Fruit fly (Drosophila melanogaster) whole organism, embryonic: ENCODE measurements around the gene Hsp67Ba.

Experiments used
- C15 ChIP-seq: fragments of 200-800 bp; sonication (Bioruptor generic); IDR thresholded peaks from 3 replicates; pipeline ENCODE4 v1.3.6; 2022; ENCODE audit warnings: missing biosample characterization, missing genetic modification characterization
- CG10267 ChIP-seq: fragments of 200-800 bp; sonication (Bioruptor generic); optimal IDR thresholded peaks from 2 replicates; lab custom pipeline; 2018; ENCODE audit warnings: missing biosample characterization, mild to moderate bottlenecking, missing genetic modification characterization, moderate library complexity
- CG10321 ChIP-seq: fragments of 200-800 bp; sonication (Bioruptor generic); IDR thresholded peaks from 2 replicates; pipeline ENCODE4 v1.3.6; 2022; ENCODE audit warnings: missing biosample characterization, missing genetic modification characterization
- CG10366 ChIP-seq: fragments of 200-800 bp; sonication (Bioruptor generic); IDR thresholded peaks from 2 replicates; pipeline ENCODE4 v1.3.6; 2022; ENCODE audit warnings: missing biosample characterization, missing genetic modification characterization
- CG11093 ChIP-seq: fragments of 200-800 bp; sonication (Bioruptor generic); IDR thresholded peaks from 3 replicates; pipeline ENCODE4 v1.3.6; 2022; ENCODE audit warnings: missing biosample characterization, missing genetic modification characterization
- CG12744 ChIP-seq: fragments of 200-800 bp; sonication (Bioruptor generic); optimal IDR thresholded peaks from 2 replicates; lab custom pipeline; 2016; ENCODE audit warnings: missing biosample characterization, missing genetic modification characterization
- CG13775 ChIP-seq: fragments of 200-800 bp; sonication (Bioruptor generic); optimal IDR thresholded peaks from 3 replicates; lab custom pipeline; 2017; ENCODE audit warnings: missing biosample characterization, mild to moderate bottlenecking, missing genetic modification characterization
- CG15696 ChIP-seq: fragments of 200-800 bp; sonication (Bioruptor generic); optimal IDR thresholded peaks from 2 replicates; lab custom pipeline; 2019; ENCODE audit warnings: missing biosample characterization, mild to moderate bottlenecking, missing genetic modification characterization, moderate library complexity
- CG1603 ChIP-seq: fragments of 200-800 bp; sonication (Bioruptor generic); optimal IDR thresholded peaks from 2 replicates; lab custom pipeline; 2019; ENCODE audit warnings: missing biosample characterization, mild to moderate bottlenecking, missing genetic modification characterization, moderate library complexity
- CG1647 ChIP-seq: fragments of 200-800 bp; sonication (Bioruptor generic); optimal IDR thresholded peaks from 3 replicates; lab custom pipeline; 2016; ENCODE audit warnings: missing biosample characterization, missing genetic modification characterization
- CG17359 ChIP-seq: fragments of 200-800 bp; sonication (Bioruptor generic); optimal IDR thresholded peaks from 3 replicates; lab custom pipeline; 2018; ENCODE audit warnings: missing biosample characterization, mild to moderate bottlenecking, missing genetic modification characterization, moderate library complexity
- CG2712 ChIP-seq: fragments of 200-800 bp; optimal IDR thresholded peaks from 3 replicates; lab custom pipeline; 2019; ENCODE audit warnings: missing biosample characterization, mild to moderate bottlenecking, missing genetic modification characterization, moderate library complexity
- CG3163 ChIP-seq: fragments of 200-800 bp; sonication (Bioruptor generic); optimal IDR thresholded peaks from 3 replicates; lab custom pipeline; 2016; ENCODE audit warnings: missing biosample characterization, missing genetic modification characterization
- CG42726 ChIP-seq: fragments of 200-800 bp; sonication (Bioruptor generic); IDR thresholded peaks from 2 replicates; pipeline ENCODE4 v1.3.6; 2022; ENCODE audit warnings: missing biosample characterization, missing genetic modification characterization; ENCODE audit not compliant: partially characterized antibody
- CG7372 ChIP-seq: fragments of 200-800 bp; sonication (Bioruptor generic); IDR thresholded peaks from 2 replicates; pipeline ENCODE4 v1.3.6; 2022; ENCODE audit warnings: missing biosample characterization, missing genetic modification characterization
- CG7987 ChIP-seq: fragments of 200-800 bp; sonication (Bioruptor generic); optimal IDR thresholded peaks from 2 replicates; lab custom pipeline; 2018; ENCODE audit warnings: missing biosample characterization, mild to moderate bottlenecking, missing genetic modification characterization, moderate library complexity
- CG8089 ChIP-seq: fragments of 200-800 bp; sonication (Bioruptor generic); optimal IDR thresholded peaks from 3 replicates; lab custom pipeline; 2016; ENCODE audit warnings: missing biosample characterization, missing genetic modification characterization
- CG9437 ChIP-seq: fragments of 200-800 bp; sonication (Bioruptor generic); optimal IDR thresholded peaks from 2 replicates; lab custom pipeline; 2018; ENCODE audit warnings: missing biosample characterization, mild to moderate bottlenecking, missing genetic modification characterization
- CHES-1-like ChIP-seq: fragments of 200-800 bp; sonication (Bioruptor generic); optimal IDR thresholded peaks from 2 replicates; lab custom pipeline; 2016; ENCODE audit warnings: missing biosample characterization, missing genetic modification characterization
- CTCF ChIP-seq: fragments of 200-800 bp; sonication (Bioruptor generic); optimal IDR thresholded peaks from 2 replicates; lab custom pipeline; 2017; ENCODE audit warnings: missing biosample characterization, mild to moderate bottlenecking, missing genetic modification characterization, moderate library complexity
- Dip3 ChIP-seq: fragments of 200-800 bp; sonication (Bioruptor generic); optimal IDR thresholded peaks from 3 replicates; lab custom pipeline; 2016; ENCODE audit warnings: missing biosample characterization, missing genetic modification characterization
- Dll ChIP-seq: fragments of 200-800 bp; sonication (Bioruptor generic); IDR thresholded peaks from 4 replicates; pipeline ENCODE4 v1.3.6; 2022; ENCODE audit warnings: missing biosample characterization, missing genetic modification characterization; ENCODE audit not compliant: partially characterized antibody
- Dp ChIP-seq: fragments of 200-800 bp; sonication (Bioruptor generic); optimal IDR thresholded peaks from 2 replicates; lab custom pipeline; 2018; ENCODE audit warnings: missing biosample characterization, mild to moderate bottlenecking, missing genetic modification characterization, moderate library complexity
- E2f1 ChIP-seq: fragments of 200-800 bp; sonication (Bioruptor generic); IDR thresholded peaks from 2 replicates; pipeline ENCODE4 v1.3.6; 2022; ENCODE audit warnings: missing biosample characterization, missing genetic modification characterization
- Lpt ChIP-seq: fragments of >200 bp; optimal IDR thresholded peaks from 2 replicates; lab custom pipeline; 2018; ENCODE audit warnings: missing biosample characterization, missing genetic modification characterization
- MBD-R2 ChIP-seq: fragments of 200-800 bp; sonication (Bioruptor generic); IDR thresholded peaks from 2 replicates; pipeline ENCODE4 v1.3.6; 2022; ENCODE audit warnings: missing biosample characterization, missing genetic modification characterization
- Max ChIP-seq: fragments of 200-800 bp; sonication (Bioruptor generic); optimal IDR thresholded peaks from 2 replicates; lab custom pipeline; 2016; ENCODE audit warnings: missing biosample characterization, mild to moderate bottlenecking, missing genetic modification characterization
- Nf-YB ChIP-seq: fragments of 200-800 bp; sonication (Bioruptor generic); optimal IDR thresholded peaks from 3 replicates; lab custom pipeline; 2019; ENCODE audit warnings: missing biosample characterization, mild to moderate bottlenecking, missing genetic modification characterization, moderate library complexity
- Optix ChIP-seq: fragments of 200-800 bp; sonication (Bioruptor generic); IDR thresholded peaks from 3 replicates; pipeline ENCODE4 v1.3.6; 2022; ENCODE audit warnings: missing biosample characterization, missing genetic modification characterization
- Poxn ChIP-seq: fragments of 200-800 bp; sonication (Bioruptor generic); IDR thresholded peaks from 2 replicates; pipeline ENCODE4 v1.3.6; 2022; ENCODE audit warnings: missing biosample characterization, missing genetic modification characterization
- Ptx1 ChIP-seq: fragments of 200-800 bp; sonication (Bioruptor generic); IDR thresholded peaks from 2 replicates; pipeline ENCODE4 v1.3.6; 2022; ENCODE audit warnings: missing biosample characterization, missing genetic modification characterization
- Rx ChIP-seq: fragments of 200-800 bp; sonication (Bioruptor generic); IDR thresholded peaks from 2 replicates; pipeline ENCODE4 v1.3.6; 2022; ENCODE audit warnings: missing biosample characterization, missing genetic modification characterization
- Side ChIP-seq: fragments of 200-800 bp; sonication (Bioruptor generic); optimal IDR thresholded peaks from 2 replicates; lab custom pipeline; 2016; ENCODE audit warnings: missing biosample characterization, missing genetic modification characterization
- Spps ChIP-seq: fragments of 200-800 bp; sonication (Bioruptor generic); optimal IDR thresholded peaks from 2 replicates; lab custom pipeline; 2018; ENCODE audit warnings: missing biosample characterization, mild to moderate bottlenecking, missing genetic modification characterization
- Ssrp ChIP-seq: fragments of 200-800 bp; sonication (Bioruptor generic); optimal IDR thresholded peaks from 2 replicates; lab custom pipeline; 2018; ENCODE audit warnings: missing biosample characterization, mild to moderate bottlenecking, missing genetic modification characterization, moderate library complexity
- Taf1 ChIP-seq: fragments of 200-800 bp; sonication (Bioruptor generic); IDR thresholded peaks from 2 replicates; pipeline ENCODE4 v1.3.6; 2022; ENCODE audit warnings: missing biosample characterization, missing genetic modification characterization
- amos ChIP-seq: fragments of 200-800 bp; sonication (Bioruptor generic); IDR thresholded peaks from 2 replicates; pipeline ENCODE4 v1.3.6; 2022; ENCODE audit warnings: missing biosample characterization, missing genetic modification characterization; ENCODE audit not compliant: partially characterized antibody
- bsh ChIP-seq, 2 experiments: fragments of 200-800 bp; sonication (Bioruptor generic); optimal IDR thresholded peaks; 2 replicates each; lab custom pipeline; 2017 to 2018; ENCODE audit warnings: mild to moderate bottlenecking in 2 of 2, missing biosample characterization in 2 of 2, missing genetic modification characterization in 2 of 2, moderate library complexity in 1 of 2
- crol ChIP-seq: fragments of 200-800 bp; sonication (Bioruptor generic); IDR thresholded peaks from 2 replicates; pipeline ENCODE4 v1.3.6; 2022; ENCODE audit warnings: missing biosample characterization, missing genetic modification characterization
- da ChIP-seq: fragments of 200-800 bp; sonication (Bioruptor generic); optimal IDR thresholded peaks from 2 replicates; lab custom pipeline; 2016; ENCODE audit warnings: missing biosample characterization, missing genetic modification characterization
- dpn ChIP-seq, 2 experiments: fragments of 200-800 bp; sonication (Bioruptor generic); optimal IDR thresholded peaks; 3 replicates each; lab custom pipeline; 2016; ENCODE audit warnings: missing biosample characterization in 2 of 2, missing genetic modification characterization in 2 of 2
- ems ChIP-seq: fragments of 200-800 bp; sonication (Bioruptor generic); optimal IDR thresholded peaks from 3 replicates; lab custom pipeline; 2016; ENCODE audit warnings: missing biosample characterization, missing genetic modification characterization
- eve ChIP-seq, 2 experiments: fragments of >200 bp; optimal IDR thresholded peaks; 2 replicates each; lab custom pipeline; 2017; ENCODE audit warnings: missing biosample characterization in 2 of 2, missing genetic modification characterization in 2 of 2
- fd3F ChIP-seq: fragments of 200-800 bp; sonication (Bioruptor generic); optimal IDR thresholded peaks from 2 replicates; lab custom pipeline; 2018; ENCODE audit warnings: missing biosample characterization, mild to moderate bottlenecking, missing genetic modification characterization, moderate library complexity
- fru ChIP-seq: fragments of >200 bp; optimal IDR thresholded peaks from 2 replicates; lab custom pipeline; 2017
- grn ChIP-seq: fragments of 200-800 bp; sonication (Bioruptor generic); optimal IDR thresholded peaks from 3 replicates; lab custom pipeline; 2017; ENCODE audit warnings: missing biosample characterization, missing genetic modification characterization
- jumu ChIP-seq: fragments of 200-800 bp; sonication (Bioruptor generic); optimal IDR thresholded peaks from 3 replicates; lab custom pipeline; 2016; ENCODE audit warnings: missing biosample characterization, missing genetic modification characterization
- maf-S ChIP-seq: fragments of 200-800 bp; sonication (Bioruptor generic); optimal IDR thresholded peaks from 2 replicates; lab custom pipeline; 2016; ENCODE audit warnings: missing biosample characterization, missing genetic modification characterization
- nerfin-2 ChIP-seq: fragments of 200-800 bp; sonication (Bioruptor generic); IDR thresholded peaks from 2 replicates; pipeline ENCODE4 v1.3.6; 2022; ENCODE audit warnings: missing biosample characterization, missing genetic modification characterization; ENCODE audit not compliant: partially characterized antibody
- ranshi ChIP-seq: fragments of 200-800 bp; sonication (Bioruptor generic); IDR thresholded peaks from 2 replicates; pipeline ENCODE4 v1.3.6; 2022; ENCODE audit warnings: missing biosample characterization, missing genetic modification characterization
- ssp ChIP-seq: fragments of 200-800 bp; sonication (Bioruptor generic); IDR thresholded peaks from 2 replicates; pipeline ENCODE4 v1.3.6; 2022; ENCODE audit warnings: missing biosample characterization, missing genetic modification characterization
- zen ChIP-seq: fragments of 200-800 bp; sonication (Bioruptor generic); optimal IDR thresholded peaks from 3 replicates; lab custom pipeline; 2018; ENCODE audit warnings: missing biosample characterization, mild to moderate bottlenecking, missing genetic modification characterization, moderate library complexity

The Hsp67Ba gene

dm6 chr3L:9366850-9367430 is 12.4 kb downstream of the Hsp67Ba start, which contains the start of the genes Klp67A and CG4452 (continued):
- TF ChIP-seq Rx (no peak), jumu (GFP tag; lab: Kevin White, UChicago) (no peak), Ssrp (tag; lab: Kevin White, UChicago) (peak; percentile 32), CG10267 (peak; percentile 75), CG15696 (tag; lab: Kevin White, UChicago) (peak; percentile 37), CG11093 (no peak), Side (no peak), CG7987 (GFP tag; lab: Kevin White, UChicago) (no peak), Spps (peak; percentile 27), CG1647 (GFP tag; lab: Kevin White, UChicago) (no peak), CTCF (GFP tag; lab: Kevin White, UChicago) (no peak), da (no peak), Dip3 (GFP tag; lab: Kevin White, UChicago) (no peak), ssp (GFP tag; lab: Robert Waterston, UW) (peak; percentile 4; the same call in 1 of the 2 replicates), CG7372 (GFP tag; lab: Robert Waterston, UW) (no peak), ems (GFP tag; lab: Kevin White, UChicago) (no peak), CG17359 (tag; lab: Kevin White, UChicago) (peak; percentile 4), MBD-R2 (0 out of 2 replicates have a peak, but pooled peaks have one; percentile 37), amos (GFP tag; lab: Robert Waterston, UW) (peak; percentile 87), Taf1 (GFP tag; lab: Robert Waterston, UW) (no peak), ranshi (GFP tag; lab: Robert Waterston, UW) (no peak), CG42726 (GFP tag; lab: Robert Waterston, UW) (peak; percentile 56), Optix (GFP tag; lab: Robert Waterston, UW) (no peak), CG10321 (no peak), E2f1 (no peak), C15 (GFP tag; lab: Robert Waterston, UW) (no peak), Nf-YB (no peak), CG3163 (GFP tag; lab: Kevin White, UChicago) (no peak), CG10366 (GFP tag; lab: Robert Waterston, UW) (no peak), Ptx1 (GFP tag; lab: Robert Waterston, UW) (no peak), CHES-1-like (GFP tag; lab: Kevin White, UChicago) (no peak), fd3F (GFP tag; lab: Kevin White, UChicago) (peak; percentile 11), Poxn (no peak), grn (GFP tag; lab: Kevin White, UChicago) (no peak), bsh (GFP tag; optimal IDR thresholded peaks at IDR 0.05; lab: Kevin White, UChicago) (peak in 1 of 2 experiments; percentile 23), maf-S (GFP tag; lab: Kevin White, UChicago) (no peak), nerfin-2 (GFP tag; lab: Robert Waterston, UW) (peak; percentile 87), Dll (GFP tag; lab: Robert Waterston, UW) (peak; percentile 96), CG2712 (tag; lab: Kevin White, UChicago) (peak; percentile 74), crol (GFP tag; lab: Robert Waterston, UW) (no peak), CG1603 (peak; percentile 20), CG8089 (GFP tag; lab: Kevin White, UChicago) (no peak), zen (peak; percentile 69), fru (no peak), CG13775 (GFP tag; lab: Kevin White, UChicago) (peak; percentile 73), eve (GFP tag; optimal IDR thresholded peaks at IDR 0.05; lab: Kevin White, UChicago) (no peak), CG9437 (peak; percentile 70), Dp (GFP tag; lab: Kevin White, UChicago) (peak; percentile 72), CG12744 (GFP tag; lab: Kevin White, UChicago) (no peak), dpn (GFP tag; optimal IDR thresholded peaks at IDR 0.05; lab: Kevin White, UChicago) (peak in 1 of 2 experiments; percentile 26), Lpt (GFP tag; lab: Kevin White, UChicago) (no peak), Max (GFP tag; lab: Kevin White, UChicago) (peak; percentile 32)
